Fruit fly (Drosophila melanogaster) whole organism: ENCODE results near the gene Sfxn1-3.

Experiments used
- CG8478 ChIP-seq: fragments of >200 bp; optimal IDR thresholded peaks from 2 replicates; lab custom pipeline; 2018; ENCODE audit warnings: inconsistent platforms
- Dll ChIP-seq: fragments of >200 bp; optimal IDR thresholded peaks from 2 replicates; lab custom pipeline; 2017
- EcR ChIP-seq, 2 experiments: fragments of >200 bp; optimal IDR thresholded peaks; 2 replicates each; lab custom pipeline; 2017; ENCODE audit warnings: missing biosample characterization in 2 of 2, missing genetic modification characterization in 2 of 2, missing genetic modification reagents in 2 of 2
- pan ChIP-seq: fragments of >200 bp; optimal IDR thresholded peaks from 2 replicates; lab custom pipeline; 2017
- psq ChIP-seq: fragments of >200 bp; optimal IDR thresholded peaks from 2 replicates; lab custom pipeline; 2017
- usp ChIP-seq: fragments of >200 bp; optimal IDR thresholded peaks from 2 replicates; lab custom pipeline; 2017; ENCODE audit warnings: missing biosample characterization, missing genetic modification characterization, mixed read lengths

The Sfxn1-3 gene

DNA sequence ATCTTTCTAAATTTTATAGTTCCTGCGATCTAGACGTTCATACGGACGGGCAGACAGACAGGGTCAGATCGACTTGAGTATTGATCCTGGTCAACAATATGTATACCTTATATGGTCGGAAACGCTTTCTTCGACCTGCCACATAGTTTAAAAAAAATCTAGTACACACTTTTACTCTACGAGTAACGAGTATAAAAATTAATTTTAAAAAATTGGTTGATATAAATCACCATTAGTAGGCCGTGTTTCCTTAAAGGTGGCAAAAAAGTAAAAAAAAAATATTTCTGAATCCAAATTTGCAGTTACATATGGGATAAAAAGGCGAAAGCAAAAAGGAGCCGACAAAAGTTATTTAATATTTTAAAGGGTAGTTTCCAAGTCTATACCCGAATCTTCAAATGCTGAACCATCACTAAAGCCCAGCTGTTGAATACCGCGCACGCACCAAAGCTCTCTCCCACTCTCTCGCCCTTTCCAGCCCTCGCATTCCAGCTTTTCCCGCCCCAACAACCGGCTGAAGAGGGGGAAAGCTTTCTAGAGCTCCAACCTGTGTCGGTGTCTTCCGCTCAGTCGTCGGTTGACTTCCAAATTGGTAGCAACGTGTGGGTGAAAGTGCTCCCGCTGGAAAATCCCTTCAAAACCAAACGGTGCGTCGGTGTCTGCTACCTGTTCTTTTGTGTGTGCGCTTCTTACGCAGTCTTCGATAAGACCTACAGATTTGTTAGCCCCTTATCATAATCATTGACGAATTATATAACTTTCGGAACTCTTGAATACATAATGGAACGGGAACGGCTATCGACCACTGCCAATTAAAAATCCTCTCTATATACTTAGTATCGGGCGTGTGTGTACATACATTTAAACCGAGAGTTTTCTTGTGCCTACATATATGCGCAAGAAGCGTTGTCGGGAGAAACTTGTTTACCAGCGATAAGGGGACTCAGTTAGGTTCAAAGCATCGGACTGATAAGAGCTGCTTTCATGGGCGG is at the start of gene Sfxn1-3:
Sfxn1-3 (plus strand) TSS at position 238 of the 992 bp plus-strand sequence.
- TF ChIP-seq usp (GFP tag; lab: Kevin White, UChicago) (no peak), pan (lab: Kevin White, UChicago) (peak; percentile 74)

DNA sequence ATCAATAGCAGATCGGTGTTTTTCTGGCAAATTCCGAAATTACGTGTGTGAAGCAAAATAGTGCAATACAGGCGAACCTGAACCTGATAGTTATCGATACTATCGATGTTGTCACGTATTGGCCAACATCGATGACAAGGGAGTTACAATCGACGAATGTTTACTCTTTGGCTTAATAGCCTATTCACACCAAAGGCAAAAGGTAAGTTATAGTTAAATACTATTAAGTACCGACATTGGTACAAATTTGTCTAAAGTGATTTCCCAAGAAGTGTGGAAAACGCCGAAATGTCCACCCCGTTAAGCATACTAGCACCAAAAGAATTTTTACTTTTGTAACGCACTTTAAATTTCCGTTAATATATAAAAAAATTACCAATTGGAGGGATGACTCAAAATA is 44.4 kb upstream of the Sfxn1-3 start, which contains the start of gene CG9776:
CG9776 (minus strand) TSS at position 108 of the 400 bp plus-strand sequence.
- no peak for TF ChIP-seq Dll (lab: Kevin White, UChicago)
- TF ChIP-seq EcR (GFP tag; optimal IDR thresholded peaks at IDR 0.05; lab: Kevin White, UChicago), result no peak
- TF ChIP-seq usp (GFP tag; lab: Kevin White, UChicago), result no peak
- TF ChIP-seq CG8478 (lab: Kevin White, UChicago), result no peak
- no peak for TF ChIP-seq pan (lab: Kevin White, UChicago)
- TF ChIP-seq psq (lab: Kevin White, UChicago), result no peak

- TF ChIP-seq usp (GFP tag; lab: Kevin White, UChicago) (no peak), EcR (GFP tag; optimal IDR thresholded peaks at IDR 0.05; lab: Kevin White, UChicago) (no peak), pan (lab: Kevin White, UChicago) (no peak), Dll (lab: Kevin White, UChicago) (no peak), psq (lab: Kevin White, UChicago) (no peak), CG8478 (lab: Kevin White, UChicago) (no peak)
Observed at dm6 chr3R:4334798-4335197, 43.6 kb upstream of the Sfxn1-3 start, which contains the start of gene CG14645. TSS of gene CG14645 (plus strand) at chr3R:4335098.

DNA sequence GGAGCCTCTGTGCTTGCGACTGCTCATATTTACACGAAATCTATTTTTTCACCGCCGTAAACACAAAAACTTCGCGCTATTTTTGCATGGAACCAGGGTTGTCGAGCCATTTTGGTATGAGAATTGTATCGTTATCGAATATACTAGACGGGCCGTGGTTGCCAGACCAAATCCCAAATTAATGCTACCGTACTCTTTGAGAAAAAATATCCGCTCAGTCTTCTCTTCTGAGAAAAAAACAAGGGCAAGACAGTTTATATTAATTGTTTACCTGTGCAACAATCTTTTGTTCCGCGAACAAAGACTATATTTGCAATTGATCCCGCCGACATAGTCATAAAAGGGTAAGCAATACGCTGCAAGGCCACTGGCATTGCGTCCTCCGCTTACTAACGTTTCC is 40.8 kb upstream of the Sfxn1-3 start, which contains the start of the genes Skp2 and CG1103:
Skp2 (minus strand) TSS at position 95 of the 400 bp plus-strand sequence.
CG1103 (plus strand) TSS at position 176 of the 400 bp plus-strand sequence.
- TF ChIP-seq pan (lab: Kevin White, UChicago), result no peak
- no peak for TF ChIP-seq CG8478 (lab: Kevin White, UChicago)
- no peak for TF ChIP-seq usp (GFP tag; lab: Kevin White, UChicago)
- no peak for TF ChIP-seq Dll (lab: Kevin White, UChicago)
- no peak for TF ChIP-seq EcR (GFP tag; optimal IDR thresholded peaks at IDR 0.05; lab: Kevin White, UChicago)
- TF ChIP-seq psq (lab: Kevin White, UChicago), result no peak

DNA sequence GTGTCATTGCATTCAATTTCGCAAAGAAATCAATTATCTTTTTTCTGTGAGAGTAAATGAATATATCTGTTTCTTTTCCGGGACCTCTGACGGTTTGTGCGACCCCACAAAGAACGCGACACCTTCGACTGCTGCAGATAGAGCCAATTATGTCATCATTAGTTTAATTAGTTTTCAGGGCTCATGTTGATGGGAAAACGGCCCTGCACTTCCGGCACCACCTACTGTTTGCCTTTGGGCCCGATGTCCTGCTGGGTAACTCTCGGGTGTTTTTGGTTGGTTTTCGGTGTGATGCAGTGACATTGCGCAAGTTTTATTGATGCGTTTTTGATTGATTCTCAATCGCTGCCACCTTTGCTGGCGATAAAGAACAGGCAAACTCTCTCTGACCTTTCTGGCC is 38.2 kb upstream of the Sfxn1-3 start:
- TF ChIP-seq usp (GFP tag; lab: Kevin White, UChicago) (no peak), EcR (GFP tag; optimal IDR thresholded peaks at IDR 0.05; lab: Kevin White, UChicago) (no peak), CG8478 (lab: Kevin White, UChicago) (no peak), psq (lab: Kevin White, UChicago) (no peak), pan (lab: Kevin White, UChicago) (no peak), Dll (lab: Kevin White, UChicago) (no peak)

- TF ChIP-seq Dll (lab: Kevin White, UChicago), result no peak
- TF ChIP-seq pan (lab: Kevin White, UChicago), result no peak
- TF ChIP-seq psq (lab: Kevin White, UChicago), result no peak
- TF ChIP-seq usp (GFP tag; lab: Kevin White, UChicago), result no peak
- no peak for TF ChIP-seq EcR (GFP tag; optimal IDR thresholded peaks at IDR 0.05; lab: Kevin White, UChicago)
- no peak for TF ChIP-seq CG8478 (lab: Kevin White, UChicago)
Observed at dm6 chr3R:4341177-4341576, 37.2 kb upstream of the Sfxn1-3 start.

- TF ChIP-seq psq (lab: Kevin White, UChicago) (no peak), usp (GFP tag; lab: Kevin White, UChicago) (no peak), EcR (GFP tag; optimal IDR thresholded peaks at IDR 0.05; lab: Kevin White, UChicago) (no peak), Dll (lab: Kevin White, UChicago) (no peak), CG8478 (lab: Kevin White, UChicago) (no peak), pan (lab: Kevin White, UChicago) (no peak)
Observed at dm6 chr3R:4346636-4347035, 31.8 kb upstream of the Sfxn1-3 start, which contains the start of gene hkb. TSS of gene hkb (minus strand) at chr3R:4346646.

DNA sequence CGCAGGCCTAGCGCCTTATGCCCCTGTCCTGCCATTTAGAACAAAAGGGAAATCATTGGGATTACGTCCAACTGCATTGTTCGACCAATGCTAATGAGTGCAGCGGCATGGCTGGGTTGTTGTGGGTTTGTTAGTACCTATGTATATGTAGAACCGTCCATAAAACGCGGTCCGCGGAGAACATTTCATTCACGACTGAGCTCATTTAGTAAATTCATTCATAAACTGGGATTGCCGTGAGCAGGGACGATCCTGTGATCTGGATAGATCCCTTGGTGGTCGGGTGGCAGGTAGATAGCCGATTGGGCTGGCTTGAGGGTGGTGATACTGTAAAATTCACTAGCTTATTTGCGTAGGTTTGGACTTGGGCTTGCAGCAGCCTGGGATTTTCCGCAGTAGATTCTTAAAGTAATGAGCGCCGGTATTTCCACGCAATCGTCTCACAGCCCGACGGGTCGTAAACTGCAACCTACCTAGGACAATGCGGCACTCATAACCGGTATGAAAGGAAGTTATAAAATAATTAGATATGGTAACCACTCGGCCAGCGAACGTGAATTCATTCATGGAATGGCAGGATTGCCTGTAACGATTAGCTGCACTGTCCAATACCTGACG is 30.1 kb upstream of the Sfxn1-3 start:
- TF ChIP-seq usp (GFP tag; lab: Kevin White, UChicago) (no peak), EcR (GFP tag; optimal IDR thresholded peaks at IDR 0.05; lab: Kevin White, UChicago) (no peak), pan (lab: Kevin White, UChicago) (no peak), Dll (lab: Kevin White, UChicago) (no peak), CG8478 (lab: Kevin White, UChicago) (no peak), psq (lab: Kevin White, UChicago) (no peak)

DNA sequence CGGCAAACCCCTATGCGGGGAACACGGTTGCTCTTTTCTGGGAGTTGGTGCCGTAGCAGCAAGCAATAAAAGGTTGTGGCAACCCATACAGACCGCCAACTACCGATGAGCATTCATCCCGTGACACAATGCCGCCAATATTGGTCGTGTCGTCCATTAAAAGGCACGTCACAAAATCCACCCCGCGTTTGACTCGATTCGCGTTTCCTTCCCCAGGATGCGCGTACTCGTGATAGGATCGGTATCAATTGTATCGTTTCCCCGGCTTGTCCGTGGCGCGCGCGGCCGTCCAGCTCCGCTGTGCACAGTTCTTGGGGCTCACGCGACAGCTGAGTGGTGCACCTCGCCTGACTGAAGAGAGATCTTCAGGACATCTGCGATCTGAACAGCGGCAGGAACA is 28.2 kb upstream of the Sfxn1-3 start:
- TF ChIP-seq CG8478 (lab: Kevin White, UChicago), result no peak
- TF ChIP-seq Dll (lab: Kevin White, UChicago), result no peak
- TF ChIP-seq usp (GFP tag; lab: Kevin White, UChicago), result no peak
- TF ChIP-seq psq (lab: Kevin White, UChicago), result no peak
- no peak for TF ChIP-seq EcR (GFP tag; optimal IDR thresholded peaks at IDR 0.05; lab: Kevin White, UChicago)
- TF ChIP-seq pan (lab: Kevin White, UChicago), result no peak

DNA sequence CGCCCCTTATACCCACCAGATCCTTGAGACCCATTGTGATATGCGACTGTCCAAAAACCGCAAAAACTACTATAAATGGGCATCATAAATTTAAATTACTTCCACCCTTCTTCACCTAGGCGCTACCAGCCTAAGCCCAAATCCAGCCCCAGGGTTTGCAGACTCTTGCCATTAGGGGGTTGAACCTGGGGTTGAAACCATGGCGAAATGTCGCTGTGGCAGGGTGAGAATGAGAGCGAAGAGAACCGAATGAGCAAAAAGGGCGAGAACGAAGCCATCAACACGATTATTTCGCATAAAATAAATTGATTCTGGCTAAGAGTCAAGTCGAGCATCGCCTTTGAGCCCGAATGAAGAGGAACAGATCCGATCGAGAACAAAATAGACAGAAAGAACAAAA is 24.8 kb upstream of the Sfxn1-3 start:
- no peak for TF ChIP-seq Dll (lab: Kevin White, UChicago)
- no peak for TF ChIP-seq EcR (GFP tag; optimal IDR thresholded peaks at IDR 0.05; lab: Kevin White, UChicago)
- TF ChIP-seq pan (lab: Kevin White, UChicago), result no peak
- no peak for TF ChIP-seq usp (GFP tag; lab: Kevin White, UChicago)
- no peak for TF ChIP-seq CG8478 (lab: Kevin White, UChicago)
- no peak for TF ChIP-seq psq (lab: Kevin White, UChicago)
